Worm (Caenorhabditis elegans): Measurements from ENCODE around the gene rip-1.

The rip-1 gene

ce11 chrIII:10218587-10218986 lies 40.0 kb downstream of the rip-1 start, which contains the start of the genes rde-4 and cox-14 (continued):
- no peak for TF ChIP-seq C34B4.2 (tag; optimal IDR thresholded peaks at IDR 0.05)
- TF ChIP-seq ceh-90 (tag; optimal IDR thresholded peaks at IDR 0.05): peak; percentile 16
- TF ChIP-seq sup-37 (GFP tag; optimal IDR thresholded peaks at IDR 0.05): no peak
- peak; percentile 58 for TF ChIP-seq ama-1 (optimal IDR thresholded peaks at IDR 0.05)
- TF ChIP-seq snu-23 (GFP tag; optimal IDR thresholded peaks at IDR 0.05): peak; percentile 87
- peak; percentile 60 for TF ChIP-seq unc-86 (tag; optimal IDR thresholded peaks at IDR 0.05)
- TF ChIP-seq mef-2 (tag; optimal IDR thresholded peaks at IDR 0.05): no peak
- no peak for TF ChIP-seq nhr-76 (tag; optimal IDR thresholded peaks at IDR 0.05)
- TF ChIP-seq nhr-19 (GFP tag; conservative IDR thresholded peaks at IDR 0.05): no peak
- peak; percentile 81 for TF ChIP-seq ceh-8 (GFP tag; optimal IDR thresholded peaks at IDR 0.05)
- TF ChIP-seq xbp-1 (tag; optimal IDR thresholded peaks at IDR 0.05): peak; percentile 84
- peak; percentile 88 for TF ChIP-seq nhr-71 (tag; optimal IDR thresholded peaks at IDR 0.05)
- no peak for TF ChIP-seq efl-3 (GFP tag; optimal IDR thresholded peaks at IDR 0.05)
- TF ChIP-seq mep-1 (tag; optimal IDR thresholded peaks at IDR 0.05): peak; percentile 94
- TF ChIP-seq fkh-10 (GFP tag; optimal IDR thresholded peaks at IDR 0.05): peak; percentile 16
- TF ChIP-seq mab-9 (GFP tag; IDR thresholded peaks at IDR 0.05): no peak
- TF ChIP-seq grh-1 (GFP tag; IDR thresholded peaks at IDR 0.05): no peak
- TF ChIP-seq sptf-1 (tag; optimal IDR thresholded peaks at IDR 0.05): no peak
- TF ChIP-seq nhr-77 (tag; optimal IDR thresholded peaks at IDR 0.05): no peak
- peak; percentile 82 for TF ChIP-seq nhr-20 (tag; optimal IDR thresholded peaks at IDR 0.05)
- TF ChIP-seq C16A3.4 (tag; optimal IDR thresholded peaks at IDR 0.05): peak; percentile 81
- no peak for TF ChIP-seq egl-27 (tag; optimal IDR thresholded peaks at IDR 0.05)
- no peak for TF ChIP-seq tlp-1 (tag; optimal IDR thresholded peaks at IDR 0.05)
- TF ChIP-seq pqm-1 (tag; optimal IDR thresholded peaks at IDR 0.05): no peak
- TF ChIP-seq ceh-82 (tag; optimal IDR thresholded peaks at IDR 0.05): peak; percentile 59 to 85 (median 68)
- peak; percentile 99 for TF ChIP-seq lsy-2 (tag; optimal IDR thresholded peaks at IDR 0.05)
- no peak for TF ChIP-seq zag-1 (tag; optimal IDR thresholded peaks at IDR 0.05)
- TF ChIP-seq lin-39 (tag; optimal IDR thresholded peaks at IDR 0.05): peak; percentile 63
- no peak for TF ChIP-seq ets-5 (GFP tag; IDR thresholded peaks at IDR 0.05)
- TF ChIP-seq ztf-11 (tag; optimal IDR thresholded peaks at IDR 0.05): peak in 1 of 2 experiments; percentile 44
- TF ChIP-seq alr-1 (tag; optimal IDR thresholded peaks at IDR 0.05; ENCODE audit: borderline replicate concordance): no peak
- no peak for TF ChIP-seq C04F5.9 (tag; optimal IDR thresholded peaks at IDR 0.05)
- no peak for TF ChIP-seq ceh-63 (GFP tag; optimal IDR thresholded peaks at IDR 0.05)
- no peak for TF ChIP-seq pag-3 (tag; optimal IDR thresholded peaks at IDR 0.05; ENCODE audit: borderline replicate concordance, insufficient read depth)
- peak; percentile 85 for TF ChIP-seq swsn-7 (tag; optimal IDR thresholded peaks at IDR 0.05)

- TF ChIP-seq lin-15B (tag; optimal IDR thresholded peaks at IDR 0.05) (peak; percentile 67), dsc-1 (tag; optimal IDR thresholded peaks at IDR 0.05) (peak; percentile 12), elt-2 (tag; optimal IDR thresholded peaks at IDR 0.05) (peak; percentile 82), lir-3 (tag; optimal IDR thresholded peaks at IDR 0.05; ENCODE audit: poor library complexity) (peak; percentile 66), efl-1 (optimal IDR thresholded peaks at IDR 0.05) (peak; percentile 72 to 73), efl-1 (GFP tag; optimal IDR thresholded peaks at IDR 0.05 in 1 of 2) (peak; percentile 50 to 93), swsn-7 (tag; optimal IDR thresholded peaks at IDR 0.05) (peak; percentile 73), lin-13 (GFP tag; optimal IDR thresholded peaks at IDR 0.05) (peak; percentile 35), lsy-2 (tag; optimal IDR thresholded peaks at IDR 0.05) (peak; percentile 78 to 95), tlp-1 (tag; optimal IDR thresholded peaks at IDR 0.05) (no peak), Y116A8C.19 (tag; optimal IDR thresholded peaks at IDR 0.05; ENCODE audit: borderline replicate concordance) (no peak), ztf-4 (tag; optimal IDR thresholded peaks at IDR 0.05) (peak; percentile 64), snpc-4 (tag; optimal IDR thresholded peaks at IDR 0.05) (peak; percentile 30), nhr-11 (tag; optimal IDR thresholded peaks at IDR 0.05) (peak; percentile 10), mef-2 (tag; optimal IDR thresholded peaks at IDR 0.05) (peak; percentile 34), mdl-1 (tag; optimal IDR thresholded peaks at IDR 0.05) (peak; percentile 28 to 94), rnt-1 (tag; optimal IDR thresholded peaks at IDR 0.05) (peak; percentile 85), egl-27 (tag; optimal IDR thresholded peaks at IDR 0.05) (peak in 1 of 2 experiments; percentile 24), elt-3 (tag; optimal IDR thresholded peaks at IDR 0.05) (peak in 5 of 6 experiments; percentile 18 to 68 (median 66)), xbp-1 (tag; optimal IDR thresholded peaks at IDR 0.05) (peak; percentile 74), fkh-8 (tag; optimal IDR thresholded peaks at IDR 0.05) (peak; percentile 79), nhr-20 (tag; optimal IDR thresholded peaks at IDR 0.05) (peak; percentile 92), vab-15 (tag; optimal IDR thresholded peaks at IDR 0.05) (no peak), fkh-10 (GFP tag; optimal IDR thresholded peaks at IDR 0.05) (peak; percentile 23)
Measured at ce11 chrIII:10216585-10217278, 41.8 kb downstream of the rip-1 start, which contains the start of gene cts-1. Gene cts-1, minus strand, starts transcription at chrIII:10216635.
